Fruit fly (Drosophila melanogaster) whole organism, pupa: ENCODE results near the gene CG14837.
A peak's percentile ranks its signal among the peaks of the same experiment; 100 is the strongest.

ENCODE experiments used
- CG10348 ChIP-seq: fragments of 200-800 bp; sonication (Bioruptor generic); IDR thresholded peaks from 2 replicates; pipeline ENCODE4 v1.3.6; 2022; ENCODE audit warnings: missing biosample characterization, missing genetic modification characterization
- CG12605 ChIP-seq: fragments of 200-800 bp; sonication (Bioruptor generic); IDR thresholded peaks from 2 replicates; pipeline ENCODE4 v1.3.6; 2022; ENCODE audit warnings: missing biosample characterization, missing genetic modification characterization
- CG32121 ChIP-seq: fragments of 200-800 bp; sonication (Bioruptor generic); IDR thresholded peaks from 2 replicates; pipeline ENCODE4 v1.3.6; 2022; ENCODE audit warnings: missing biosample characterization, missing genetic modification characterization
- CG8159 ChIP-seq: fragments of 200-800 bp; sonication (Bioruptor generic); optimal IDR thresholded peaks from 3 replicates; lab custom pipeline; 2018; ENCODE audit warnings: missing biosample characterization, mild to moderate bottlenecking, missing genetic modification characterization, moderate library complexity
- EcR ChIP-seq: fragments of 200-800 bp; sonication (Bioruptor generic); optimal IDR thresholded peaks from 3 replicates; lab custom pipeline; 2019; ENCODE audit warnings: missing biosample characterization, missing genetic modification characterization, mild to moderate bottlenecking, moderate library complexity, missing genetic modification reagents

DNA sequence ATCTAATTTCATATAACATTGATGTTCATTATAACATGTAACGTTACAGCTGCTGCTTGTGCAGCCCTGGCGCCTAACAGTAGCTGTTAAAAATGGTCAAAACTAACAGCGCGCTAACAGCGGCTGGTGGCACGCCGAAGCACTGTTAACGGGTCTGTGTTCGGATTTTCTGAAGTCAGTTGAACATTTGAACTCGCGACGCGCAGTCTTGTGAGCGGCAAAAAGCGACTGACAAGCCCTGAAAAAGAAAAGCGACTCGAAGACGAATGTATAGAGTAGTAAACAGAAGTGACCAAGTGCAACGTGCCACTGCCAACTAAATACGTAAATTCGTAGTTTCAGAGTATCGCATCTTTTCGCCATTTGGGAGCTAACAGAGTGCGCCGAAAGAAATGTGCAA is 45.0 kb upstream of the CG14837 start:
- no peak for TF ChIP-seq CG8159 (tag; lab: Kevin White, UChicago)
- TF ChIP-seq EcR (GFP tag; lab: Kevin White, UChicago), result no peak
- no peak for TF ChIP-seq CG10348 (GFP tag; lab: Robert Waterston, UW)
- peak; percentile 39; the same call in 1 of the 2 replicates for TF ChIP-seq CG32121 (GFP tag; lab: Robert Waterston, UW)
- TF ChIP-seq CG12605 (GFP tag; lab: Robert Waterston, UW), result peak; percentile 44; the same call in 1 of the 2 replicates
